Fruit fly (Drosophila melanogaster) whole organism, pupa: ENCODE data around the gene Mlp84B.
A peak's percentile ranks its signal among the peaks of the same experiment; 100 is the strongest.

Source experiments
- CG10348 ChIP-seq: fragments of 200-800 bp; sonication (Bioruptor generic); IDR thresholded peaks from 2 replicates; pipeline ENCODE4 v1.3.6; 2022; ENCODE audit warnings: missing biosample characterization, missing genetic modification characterization
- CG12605 ChIP-seq: fragments of 200-800 bp; sonication (Bioruptor generic); IDR thresholded peaks from 2 replicates; pipeline ENCODE4 v1.3.6; 2022; ENCODE audit warnings: missing biosample characterization, missing genetic modification characterization
- CG13204 ChIP-seq: fragments of 200-800 bp; sonication (Bioruptor generic); optimal IDR thresholded peaks from 2 replicates; lab custom pipeline; 2018; ENCODE audit warnings: missing biosample characterization, mild to moderate bottlenecking, missing genetic modification characterization, moderate library complexity
- CG14655 ChIP-seq: fragments of 200-800 bp; sonication (Bioruptor generic); optimal IDR thresholded peaks from 3 replicates; lab custom pipeline; 2017; ENCODE audit warnings: mild to moderate bottlenecking, missing biosample characterization, missing genetic modification reagents, missing genetic modification characterization
- CG15710 ChIP-seq: fragments of 200-800 bp; sonication (Bioruptor generic); optimal IDR thresholded peaks from 2 replicates; lab custom pipeline; 2018; ENCODE audit warnings: missing biosample characterization, mild to moderate bottlenecking, missing genetic modification characterization, moderate library complexity
- CG17806 ChIP-seq: fragments of 200-800 bp; sonication (Bioruptor generic); optimal IDR thresholded peaks from 2 replicates; lab custom pipeline; 2018; ENCODE audit warnings: missing biosample characterization, mild to moderate bottlenecking, missing genetic modification characterization, moderate library complexity
- CG32121 ChIP-seq: fragments of 200-800 bp; sonication (Bioruptor generic); IDR thresholded peaks from 2 replicates; pipeline ENCODE4 v1.3.6; 2022; ENCODE audit warnings: missing biosample characterization, missing genetic modification characterization
- CG34367 ChIP-seq: fragments of 200-800 bp; sonication (Bioruptor generic); optimal IDR thresholded peaks from 2 replicates; lab custom pipeline; 2018; ENCODE audit warnings: missing biosample characterization, mild to moderate bottlenecking, missing genetic modification characterization
- CG4496 ChIP-seq: fragments of 200-800 bp; sonication (Bioruptor generic); IDR thresholded peaks from 3 replicates; pipeline ENCODE4 v1.3.6; 2022; ENCODE audit warnings: missing biosample characterization, missing genetic modification characterization
- CG8159 ChIP-seq: fragments of 200-800 bp; sonication (Bioruptor generic); optimal IDR thresholded peaks from 3 replicates; lab custom pipeline; 2018; ENCODE audit warnings: missing biosample characterization, mild to moderate bottlenecking, missing genetic modification characterization, moderate library complexity
- CG8301 ChIP-seq: fragments of 200-800 bp; sonication (Bioruptor generic); optimal IDR thresholded peaks from 2 replicates; lab custom pipeline; 2018; ENCODE audit warnings: missing biosample characterization, mild to moderate bottlenecking, missing genetic modification characterization
- CG9948 ChIP-seq: fragments of 200-800 bp; sonication (Bioruptor generic); optimal IDR thresholded peaks from 2 replicates; lab custom pipeline; 2018; ENCODE audit warnings: missing biosample characterization, mild to moderate bottlenecking, missing genetic modification characterization, moderate library complexity
- D1 ChIP-seq: fragments of 200-800 bp; sonication (Bioruptor generic); optimal IDR thresholded peaks from 2 replicates; lab custom pipeline; 2018; ENCODE audit warnings: missing biosample characterization, mild to moderate bottlenecking, missing genetic modification characterization, moderate library complexity
- EcR ChIP-seq: fragments of 200-800 bp; sonication (Bioruptor generic); optimal IDR thresholded peaks from 3 replicates; lab custom pipeline; 2019; ENCODE audit warnings: missing biosample characterization, missing genetic modification characterization, mild to moderate bottlenecking, moderate library complexity, missing genetic modification reagents
- Ets98B ChIP-seq: fragments of 200-800 bp; sonication (Bioruptor generic); IDR thresholded peaks from 2 replicates; pipeline ENCODE4 v1.3.6; 2022; ENCODE audit warnings: missing biosample characterization, missing genetic modification characterization
- Pif1A ChIP-seq: fragments of 200-800 bp; sonication (Bioruptor generic); optimal IDR thresholded peaks from 3 replicates; lab custom pipeline; 2016; ENCODE audit warnings: missing biosample characterization, missing genetic modification characterization
- Pif1B ChIP-seq: fragments of 200-800 bp; sonication (Bioruptor generic); optimal IDR thresholded peaks from 3 replicates; lab custom pipeline; 2016; ENCODE audit warnings: missing biosample characterization, missing genetic modification characterization
- Snoo ChIP-seq: fragments of 200-800 bp; sonication (Bioruptor generic); optimal IDR thresholded peaks from 3 replicates; lab custom pipeline; 2017; ENCODE audit warnings: missing biosample characterization, mild to moderate bottlenecking, missing genetic modification characterization, inconsistent platforms
- fd96Ca ChIP-seq: fragments of 200-800 bp; sonication (Bioruptor generic); IDR thresholded peaks from 3 replicates; pipeline ENCODE4 v1.3.6; 2022; ENCODE audit warnings: missing biosample characterization, missing genetic modification characterization
- gl ChIP-seq: fragments of 200-800 bp; sonication (Bioruptor generic); optimal IDR thresholded peaks from 2 replicates; lab custom pipeline; 2018; ENCODE audit warnings: missing biosample characterization, mild to moderate bottlenecking, missing genetic modification characterization
- rn ChIP-seq: fragments of 200-800 bp; sonication (Bioruptor generic); IDR thresholded peaks from 2 replicates; pipeline ENCODE4 v1.3.6; 2022; ENCODE audit warnings: missing biosample characterization, missing genetic modification characterization

Mlp84B gene

dm6 chr3R:7116511-7116910 lies 1.0 kb downstream of the Mlp84B start:
- no peak for TF ChIP-seq EcR
- no peak for TF ChIP-seq CG9948
- no peak for TF ChIP-seq fd96Ca
- no peak for TF ChIP-seq CG8159
- no peak for TF ChIP-seq Pif1B (GFP tag; lab: Kevin White, UChicago)
- TF ChIP-seq Pif1A (GFP tag; lab: Kevin White, UChicago): no peak
- TF ChIP-seq CG4496 (GFP tag; lab: Robert Waterston, UW): no peak

- TF ChIP-seq Snoo (no peak), Pif1A (GFP tag; lab: Kevin White, UChicago) (no peak), CG9948 (no peak), fd96Ca (no peak), Ets98B (no peak), rn (GFP tag; lab: Robert Waterston, UW) (no peak)
Measured at dm6 chr3R:7112977-7113376, 4.6 kb downstream of the Mlp84B start.

dm6 chr3R:7111206-7111858 lies 6.2 kb downstream of the Mlp84B start:
- TF ChIP-seq CG8159 (no peak), CG32121 (GFP tag; lab: Robert Waterston, UW) (no peak), EcR (no peak), CG17806 (no peak)

dm6 chr3R:7109760-7110303 lies 7.7 kb downstream of the Mlp84B start:
- TF ChIP-seq gl: no peak
- 0 out of 3 replicates have a peak, but pooled peaks have one; percentile 48 for TF ChIP-seq CG4496 (GFP tag; lab: Robert Waterston, UW)
- no peak for TF ChIP-seq D1 (tag; lab: Kevin White, UChicago)
- TF ChIP-seq Snoo: peak; percentile 41
- peak; percentile 82 for TF ChIP-seq EcR
- no peak for TF ChIP-seq CG8159
- peak; percentile 23 for TF ChIP-seq Pif1B (GFP tag; lab: Kevin White, UChicago)
- TF ChIP-seq CG34367 (tag; lab: Kevin White, UChicago): no peak
- TF ChIP-seq fd96Ca: no peak
- TF ChIP-seq CG15710 (tag; lab: Kevin White, UChicago): no peak
- TF ChIP-seq Pif1A (GFP tag; lab: Kevin White, UChicago): no peak
- TF ChIP-seq CG32121 (GFP tag; lab: Robert Waterston, UW): no peak
- no peak for TF ChIP-seq CG12605 (GFP tag; lab: Robert Waterston, UW)
- TF ChIP-seq CG17806: no peak
- TF ChIP-seq CG10348: no peak
- no peak for TF ChIP-seq CG9948
- no peak; the same call in 1 of the 2 replicates for TF ChIP-seq Ets98B
- no peak for TF ChIP-seq CG14655 (GFP tag; lab: Kevin White, UChicago)
- peak; percentile 76 for TF ChIP-seq CG13204 (GFP tag; lab: Kevin White, UChicago)
- no peak for TF ChIP-seq rn (GFP tag; lab: Robert Waterston, UW)
- peak; percentile 5 for TF ChIP-seq CG8301 (tag; lab: Kevin White, UChicago)

dm6 chr3R:7108589-7109312 lies 8.8 kb downstream of the Mlp84B start:
- TF ChIP-seq CG17806 (peak; percentile 96), CG14655 (GFP tag; lab: Kevin White, UChicago) (peak; percentile 98), Pif1A (GFP tag; lab: Kevin White, UChicago) (peak; percentile 94), CG32121 (GFP tag; lab: Robert Waterston, UW) (no peak), CG8301 (tag; lab: Kevin White, UChicago) (peak; percentile 98), Snoo (peak; percentile 95), rn (GFP tag; lab: Robert Waterston, UW) (no peak), CG8159 (peak; percentile 96), CG9948 (peak; percentile 96), D1 (tag; lab: Kevin White, UChicago) (peak; percentile 95), Ets98B (no peak), fd96Ca (no peak), CG13204 (GFP tag; lab: Kevin White, UChicago) (peak; percentile 71), CG15710 (tag; lab: Kevin White, UChicago) (peak; percentile 96), gl (peak; percentile 68), EcR (no peak), CG34367 (tag; lab: Kevin White, UChicago) (peak; percentile 95), Pif1B (GFP tag; lab: Kevin White, UChicago) (peak; percentile 90)
- TF ChIP-seq, all 21 proteins: peak for 13

- TF ChIP-seq CG9948 (peak; percentile 38), EcR (peak; percentile 99), CG14655 (GFP tag; lab: Kevin White, UChicago) (peak; percentile 7), CG8159 (peak; percentile 4), CG15710 (tag; lab: Kevin White, UChicago) (no peak), D1 (tag; lab: Kevin White, UChicago) (peak; percentile 10), CG13204 (GFP tag; lab: Kevin White, UChicago) (peak; percentile 34), Snoo (no peak)
Measured at dm6 chr3R:7107713-7108588, 9.6 kb downstream of the Mlp84B start.
